Worm (Caenorhabditis elegans) whole organism, L2 larva: ENCODE measurements around the gene Y43B11AL.1.
A peak's percentile ranks its signal among the peaks of the same experiment; 100 is the strongest.

ENCODE experiments used
- F13H6.1 ChIP-seq: sonication (generic microtip); optimal IDR thresholded peaks from 2 replicates; lab custom pipeline; 2016; ENCODE audit warnings: missing genetic modification characterization, missing compliant biosample characterization
- ZK546.5 ChIP-seq: sonication (generic microtip); optimal IDR thresholded peaks from 2 replicates; lab custom pipeline; 2017; ENCODE audit warnings: missing biosample characterization, missing genetic modification characterization
- alr-1 ChIP-seq: fragments of 150-350 bp; optimal IDR thresholded peaks from 2 replicates; lab custom pipeline; 2014; ENCODE audit warnings: missing biosample characterization, missing genetic modification characterization
- aly-2 ChIP-seq: fragments of 150-350 bp; optimal IDR thresholded peaks from 2 replicates; lab custom pipeline; 2014; ENCODE audit warnings: missing biosample characterization, missing genetic modification characterization
- ceh-82 ChIP-seq: fragments of 150-350 bp; optimal IDR thresholded peaks from 2 replicates; lab custom pipeline; 2014; ENCODE audit warnings: missing biosample characterization, missing genetic modification characterization
- egl-27 ChIP-seq: sonication (generic microtip); optimal IDR thresholded peaks from 3 replicates; lab custom pipeline; 2017; ENCODE audit warnings: missing biosample characterization, missing genetic modification reagents, missing genetic modification characterization
- lsy-2 ChIP-seq, 2 experiments: fragments of 150-350 bp in 1 of 2; sonication (generic microtip) in 1 of 2; optimal IDR thresholded peaks; 2 replicates each; lab custom pipeline; 2014 to 2017; ENCODE audit warnings: missing biosample characterization in 2 of 2, missing genetic modification characterization in 2 of 2
- mab-5 ChIP-seq: fragments of 150-350 bp; optimal IDR thresholded peaks from 2 replicates; lab custom pipeline; 2014; ENCODE audit warnings: missing biosample characterization, missing genetic modification characterization
- nhr-12 ChIP-seq: fragments of 150-350 bp; optimal IDR thresholded peaks from 2 replicates; lab custom pipeline; 2014; ENCODE audit warnings: missing biosample characterization, missing genetic modification characterization
- nhr-23 ChIP-seq: fragments of 150-350 bp; optimal IDR thresholded peaks from 2 replicates; lab custom pipeline; 2014; ENCODE audit warnings: missing biosample characterization, missing genetic modification reagents, missing genetic modification characterization
- nhr-77 ChIP-seq: fragments of 150-350 bp; optimal IDR thresholded peaks from 2 replicates; lab custom pipeline; 2014; ENCODE audit warnings: missing biosample characterization, missing genetic modification characterization
- skn-1 ChIP-seq: sonication (generic microtip); optimal IDR thresholded peaks from 2 replicates; lab custom pipeline; 2017; ENCODE audit warnings: missing biosample characterization, missing genetic modification characterization
- snpc-4 ChIP-seq: fragments of 150-350 bp; optimal IDR thresholded peaks from 2 replicates; lab custom pipeline; 2014; ENCODE audit warnings: missing biosample characterization, missing genetic modification characterization
- unc-62 ChIP-seq: fragments of 150-350 bp; optimal IDR thresholded peaks from 2 replicates; lab custom pipeline; 2014; ENCODE audit warnings: missing biosample characterization, missing genetic modification reagents, missing genetic modification characterization

DNA sequence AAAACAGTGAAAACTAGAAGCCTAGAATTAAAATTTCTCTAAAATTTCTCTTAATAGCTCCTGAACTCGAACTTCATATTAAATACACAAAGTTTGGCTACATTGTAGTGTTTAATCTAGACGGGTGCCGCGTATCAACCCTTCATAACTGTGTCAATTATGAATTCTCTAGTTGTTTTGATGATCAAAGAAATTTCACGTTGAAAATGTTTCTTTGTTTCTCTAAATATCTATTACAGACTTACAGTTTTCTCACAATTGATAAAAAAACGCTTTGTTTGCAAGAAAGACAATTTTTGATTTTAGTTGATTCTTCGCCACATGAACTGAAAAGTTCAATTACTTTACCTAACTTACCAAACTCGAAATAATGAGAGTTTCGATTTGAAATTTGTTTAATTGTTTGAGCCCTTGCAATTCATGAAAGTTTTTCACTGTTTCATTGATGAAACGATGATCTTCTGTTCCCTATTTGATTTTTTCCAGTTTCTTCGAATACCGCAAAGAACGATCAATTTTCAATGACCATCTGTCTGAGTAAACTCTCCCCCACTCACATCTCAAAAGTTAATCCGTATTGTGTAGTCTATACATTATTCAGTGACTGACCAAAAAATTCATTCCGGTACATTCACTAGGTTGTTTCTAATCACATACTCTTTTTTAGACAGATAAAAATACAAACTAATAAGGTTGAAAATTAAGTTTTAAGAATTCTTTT, 18.3 kb upstream of the Y43B11AL.1 start:
- TF ChIP-seq unc-62 (GFP tag; lab: Kevin White, UChicago) (no peak), alr-1 (tag; lab: Kevin White, UChicago) (no peak), F13H6.1 (tag; lab: Kevin White, UChicago) (no peak), nhr-23 (tag; lab: Kevin White, UChicago) (no peak), ceh-82 (tag; lab: Kevin White, UChicago) (no peak), nhr-12 (tag; lab: Kevin White, UChicago) (no peak), aly-2 (tag; lab: Kevin White, UChicago) (no peak), ZK546.5 (tag; lab: Kevin White, UChicago) (no peak), lsy-2 (tag; optimal IDR thresholded peaks at IDR 0.05; lab: Kevin White, UChicago) (peak in 1 of 2 experiments; percentile 43), snpc-4 (tag; lab: Kevin White, UChicago) (no peak), nhr-77 (tag; lab: Kevin White, UChicago) (no peak), egl-27 (tag; lab: Kevin White, UChicago) (no peak), skn-1 (tag; lab: Kevin White, UChicago) (no peak), mab-5 (tag; lab: Kevin White, UChicago) (no peak)
